Worm (Caenorhabditis elegans) whole organism, L4 larva: ENCODE results near the gene galt-1.

Experiments
- T26A8.4 ChIP-seq: fragments of 200-800 bp; sonication (Bioruptor generic); IDR thresholded peaks from 2 replicates; pipeline ENCODE4 v1.3.6; 2022; ENCODE audit warnings: missing genetic modification characterization, missing compliant biosample characterization
- Y105C5A.15 ChIP-seq: fragments of 200-800 bp; sonication (Bioruptor generic); IDR thresholded peaks from 2 replicates; pipeline ENCODE4 v1.3.6; 2022; ENCODE audit warnings: missing genetic modification characterization, missing compliant biosample characterization
- Y75B8A.6 ChIP-seq: fragments of 200-800 bp; sonication (Bioruptor generic); IDR thresholded peaks from 2 replicates; pipeline ENCODE4 v1.3.6; 2022; ENCODE audit warnings: missing genetic modification reagents, missing genetic modification characterization, missing compliant biosample characterization
- aha-1 ChIP-seq: fragments of 150-350 bp; peaks from one replicate; lab custom pipeline; 2014; ENCODE audit warnings: missing biosample characterization, missing genetic modification characterization
- ama-1 ChIP-seq: fragments of 150-350 bp; optimal IDR thresholded peaks from 2 replicates; lab custom pipeline; 2014; ENCODE audit warnings: inconsistent platforms, mixed read lengths
- ceh-20 ChIP-seq: fragments of 200-800 bp; sonication (Bioruptor generic); IDR thresholded peaks from 2 replicates; pipeline ENCODE4 v1.3.6; 2022; ENCODE audit warnings: missing genetic modification reagents, missing genetic modification characterization, missing compliant biosample characterization
- daf-16 ChIP-seq, 3 experiments: sonication (generic microtip); optimal IDR thresholded peaks; 2 replicates each; lab custom pipeline; 2016 to 2017; ENCODE audit warnings: missing genetic modification characterization in 3 of 3, missing genetic modification reagents in 3 of 3, mild to moderate bottlenecking in 2 of 3, missing compliant biosample characterization in 2 of 3, missing biosample characterization in 1 of 3, moderate library complexity in 1 of 3
- daf-19 ChIP-seq: fragments of 200-800 bp; sonication (Bioruptor generic); conservative IDR thresholded peaks from 2 replicates; pipeline ENCODE4 v1.3.6; 2022; ENCODE audit warnings: missing genetic modification characterization, missing compliant biosample characterization
- dmd-9 ChIP-seq: fragments of 200-800 bp; sonication (Bioruptor generic); IDR thresholded peaks from 2 replicates; pipeline ENCODE4 v1.3.6; 2022; ENCODE audit warnings: missing genetic modification reagents, missing genetic modification characterization, missing compliant biosample characterization
- duxl-1 ChIP-seq: sonication (generic microtip); optimal IDR thresholded peaks from 2 replicates; lab custom pipeline; 2016; ENCODE audit warnings: mild to moderate bottlenecking, missing genetic modification characterization, moderate library complexity, missing compliant biosample characterization; ENCODE audit not compliant: poor library complexity
- dve-1 ChIP-seq: sonication (generic microtip); optimal IDR thresholded peaks from 2 replicates; lab custom pipeline; 2017; ENCODE audit warnings: antibody characterized with exemption, mild to moderate bottlenecking, missing genetic modification characterization, missing compliant biosample characterization; ENCODE audit not compliant: insufficient read depth
- fkh-10 ChIP-seq: fragments of 150-350 bp; optimal IDR thresholded peaks from 2 replicates; lab custom pipeline; 2014; ENCODE audit warnings: missing biosample characterization, missing genetic modification reagents, missing genetic modification characterization
- fos-1 ChIP-seq: fragments of 150-350 bp; optimal IDR thresholded peaks from 2 replicates; lab custom pipeline; 2014; ENCODE audit warnings: missing biosample characterization, missing genetic modification characterization
- hlh-11 ChIP-seq: fragments of 200-800 bp; sonication (Bioruptor generic); optimal IDR thresholded peaks from 2 replicates; lab custom pipeline; 2018; ENCODE audit warnings: mild to moderate bottlenecking, missing genetic modification characterization, missing compliant biosample characterization
- hlh-30 ChIP-seq: sonication (generic microtip); optimal IDR thresholded peaks from 2 replicates; lab custom pipeline; 2017; ENCODE audit warnings: antibody characterized with exemption, mild to moderate bottlenecking, missing genetic modification characterization, missing compliant biosample characterization; ENCODE audit not compliant: insufficient read depth
- jun-1 ChIP-seq: fragments of 150-350 bp; optimal IDR thresholded peaks from 2 replicates; lab custom pipeline; 2014; ENCODE audit warnings: missing biosample characterization, missing genetic modification reagents, missing genetic modification characterization
- lsy-2 ChIP-seq, 2 experiments: fragments of 150-350 bp in 1 of 2; sonication (generic microtip) in 1 of 2; optimal IDR thresholded peaks; 2 replicates each; lab custom pipeline; 2014 to 2017; ENCODE audit warnings: missing biosample characterization in 2 of 2, missing genetic modification characterization in 2 of 2
- mep-1 ChIP-seq: fragments of 150-350 bp; sonication (generic microtip); optimal IDR thresholded peaks from 3 replicates; lab custom pipeline; 2014; ENCODE audit warnings: missing biosample characterization, missing genetic modification characterization
- mxl-3 ChIP-seq: fragments of 200-800 bp; sonication (Bioruptor generic); optimal IDR thresholded peaks from 2 replicates; lab custom pipeline; 2018; ENCODE audit warnings: mild to moderate bottlenecking, missing genetic modification characterization, missing compliant biosample characterization
- nhr-10 ChIP-seq: fragments of 150-350 bp; optimal IDR thresholded peaks from 2 replicates; lab custom pipeline; 2014; ENCODE audit warnings: missing biosample characterization, missing genetic modification characterization
- nhr-11 ChIP-seq: fragments of 150-350 bp; optimal IDR thresholded peaks from 2 replicates; lab custom pipeline; 2014; ENCODE audit warnings: missing biosample characterization, missing genetic modification characterization
- nhr-48 ChIP-seq: sonication (generic microtip); optimal IDR thresholded peaks from 2 replicates; lab custom pipeline; 2016; ENCODE audit warnings: mild to moderate bottlenecking, missing genetic modification characterization, missing compliant biosample characterization
- nhr-6 ChIP-seq: fragments of 150-350 bp; optimal IDR thresholded peaks from 2 replicates; lab custom pipeline; 2014; ENCODE audit warnings: missing biosample characterization, missing genetic modification characterization
- php-3 ChIP-seq: fragments of 200-800 bp; sonication (Bioruptor generic); IDR thresholded peaks from 2 replicates; pipeline ENCODE4 v1.3.6; 2022; ENCODE audit warnings: missing genetic modification reagents, missing genetic modification characterization, missing compliant biosample characterization
- snpc-1.2 ChIP-seq: fragments of 200-800 bp; sonication (Bioruptor generic); IDR thresholded peaks from 2 replicates; pipeline ENCODE4 v1.3.6; 2022; ENCODE audit warnings: missing genetic modification reagents, missing genetic modification characterization, missing compliant biosample characterization
- spr-1 ChIP-seq: sonication (generic microtip); optimal IDR thresholded peaks from 2 replicates; lab custom pipeline; 2016; ENCODE audit warnings: mild to moderate bottlenecking, missing genetic modification characterization, missing compliant biosample characterization
- unc-130 ChIP-seq: sonication (generic microtip); optimal IDR thresholded peaks from 2 replicates; lab custom pipeline; 2016; ENCODE audit warnings: missing genetic modification reagents, missing genetic modification characterization, missing compliant biosample characterization
- unc-62 ChIP-seq, 3 experiments: fragments of 150-350 bp in 1 of 3; sonication (generic microtip); optimal IDR thresholded peaks in 2 of 3; peaks in 1 of 3; 1 replicate in 1 of 3; 2 replicates in 2 of 3; lab custom pipeline; 2014 to 2017; ENCODE audit warnings: missing biosample characterization in 3 of 3, missing genetic modification characterization in 3 of 3, missing genetic modification reagents in 3 of 3, missing genotype in 1 of 3
- zfp-2 ChIP-seq: sonication (generic microtip); optimal IDR thresholded peaks from 2 replicates; lab custom pipeline; 2016; ENCODE audit warnings: mild to moderate bottlenecking, missing genetic modification characterization, missing compliant biosample characterization
- zfp-3 ChIP-seq: fragments of 200-800 bp; sonication (Bioruptor generic); conservative IDR thresholded peaks from 2 replicates; pipeline ENCODE4 v1.3.6; 2022; ENCODE audit warnings: missing genetic modification reagents, missing genetic modification characterization, missing compliant biosample characterization
- zip-11 ChIP-seq: fragments of 200-800 bp; sonication (Bioruptor generic); IDR thresholded peaks from 2 replicates; pipeline ENCODE4 v1.3.6; 2022; ENCODE audit warnings: missing genetic modification characterization, missing compliant biosample characterization

galt-1 gene

DNA sequence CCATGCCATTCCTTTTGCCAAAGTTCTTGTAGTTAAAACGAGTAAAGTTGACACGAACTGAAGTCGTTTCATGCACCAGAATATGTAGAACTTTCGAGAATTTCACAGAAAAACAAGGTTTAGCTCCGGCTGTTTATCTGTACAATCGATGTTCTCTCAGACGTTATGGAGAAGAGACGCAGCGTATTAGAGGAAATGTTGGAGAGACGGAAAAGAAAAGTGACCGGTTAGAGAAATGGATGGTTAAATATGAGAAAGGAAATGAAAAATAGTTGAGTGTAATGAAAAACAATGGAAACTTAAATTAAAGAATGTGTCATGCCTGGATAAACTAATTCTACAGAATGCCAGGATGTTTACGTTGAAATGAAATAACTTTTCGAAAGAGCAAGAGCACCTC is 33.0 kb downstream of the galt-1 start, which contains the start of gene pcm-1 (continued):
- TF ChIP-seq spr-1 (no peak), nhr-11 (no peak), ceh-20 (GFP tag; lab: Robert Waterston, UW) (no peak)
- TF ChIP-seq, all 104 proteins: peak for 8

DNA sequence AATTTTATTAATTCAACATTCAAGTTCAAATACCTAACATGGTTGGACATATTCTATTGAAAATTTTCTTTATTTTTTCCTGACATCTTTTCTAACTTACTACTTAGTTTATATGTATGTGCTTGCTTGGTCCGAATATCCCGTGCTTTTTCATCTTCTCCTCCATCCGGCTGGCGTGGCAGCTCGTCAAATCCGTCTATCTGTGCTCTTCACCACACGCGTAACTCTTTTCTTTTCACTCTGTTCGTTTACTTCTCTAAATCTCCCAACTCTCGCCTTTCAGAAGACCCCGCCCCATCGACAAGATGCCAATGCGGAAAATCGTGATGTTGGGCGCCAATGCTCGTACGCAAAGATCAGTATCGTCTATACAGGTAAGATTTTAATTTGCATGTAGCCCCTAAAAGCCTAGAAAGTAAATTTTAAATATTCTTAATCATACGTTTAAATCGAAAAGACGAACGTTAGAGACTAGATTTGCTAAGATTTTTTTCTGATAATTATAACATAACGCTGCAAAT is 34.0 kb downstream of the galt-1 start:
- TF ChIP-seq lsy-2 (tag; optimal IDR thresholded peaks at IDR 0.05; lab: Kevin White, UChicago): peak in 1 of 2 experiments; percentile 7
- TF ChIP-seq hlh-30 (tag; lab: Kevin White, UChicago): peak; percentile 56
- TF ChIP-seq Y75B8A.6 (GFP tag; lab: Robert Waterston, UW): no peak
- peak; percentile 18 for TF ChIP-seq fkh-10
- TF ChIP-seq hlh-11: peak; percentile 28
- TF ChIP-seq unc-130 (GFP tag; lab: Kevin White, UChicago): no peak
- TF ChIP-seq mep-1 (tag; lab: Kevin White, UChicago): peak; percentile 23
- peak in 1 of 2 experiments; percentile 95 for TF ChIP-seq unc-62 (GFP tag; optimal IDR thresholded peaks at IDR 0.05 in 1 of 2; lab: Kevin White, UChicago)
- TF ChIP-seq unc-62 (tag; optimal IDR thresholded peaks at IDR 0.05; lab: Kevin White, UChicago): no peak
- TF ChIP-seq, all 104 proteins: peak for 6

DNA sequence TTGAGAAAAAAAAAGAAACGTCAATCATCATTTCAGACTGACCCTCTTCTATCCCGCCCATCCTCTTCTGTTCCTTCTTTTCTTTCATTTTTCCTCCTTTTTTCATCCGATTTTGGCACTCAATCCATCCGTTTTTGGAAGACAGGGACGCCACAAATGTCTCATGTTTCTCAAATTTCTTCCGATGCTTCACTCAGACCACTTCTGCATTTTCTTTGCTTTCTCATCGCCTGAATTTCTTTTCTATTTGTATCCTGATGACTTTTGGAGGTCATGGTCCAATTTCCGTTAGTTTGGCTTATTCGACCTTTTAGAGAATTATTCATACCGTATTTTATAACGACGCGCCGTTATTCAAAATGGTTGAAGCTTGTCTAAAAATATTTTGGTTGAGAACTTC is 41.9 kb downstream of the galt-1 start:
- TF ChIP-seq duxl-1 (no peak), unc-62 (GFP tag; optimal IDR thresholded peaks at IDR 0.05 in 1 of 2; lab: Kevin White, UChicago) (peak in 1 of 2 experiments; percentile 91), unc-62 (tag; optimal IDR thresholded peaks at IDR 0.05; lab: Kevin White, UChicago) (no peak)

DNA sequence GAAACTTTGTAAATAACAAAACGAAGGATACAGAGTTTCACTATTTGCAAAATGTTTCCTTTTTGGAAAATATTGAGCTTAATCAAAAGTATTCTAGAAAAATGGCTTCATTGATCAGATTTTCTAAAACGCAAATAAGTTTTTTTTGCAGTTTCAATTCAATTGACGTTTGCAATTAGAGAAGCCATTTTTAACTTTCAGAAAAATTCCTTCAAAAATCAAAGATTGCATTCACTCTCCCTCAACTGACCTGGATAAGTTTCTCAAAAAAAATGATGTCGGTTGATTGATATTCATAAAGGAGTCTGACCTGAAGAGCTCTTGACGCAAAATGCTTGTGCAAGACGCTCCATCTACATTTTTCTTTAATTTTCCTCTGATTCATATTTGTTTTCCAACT is 43.0 kb downstream of the galt-1 start:
- no peak for TF ChIP-seq Y105C5A.15
- no peak for TF ChIP-seq snpc-1.2 (GFP tag; lab: Robert Waterston, UW)
- peak in 1 of 2 experiments; percentile 92 for TF ChIP-seq unc-62 (GFP tag; optimal IDR thresholded peaks at IDR 0.05 in 1 of 2; lab: Kevin White, UChicago)
- no peak for TF ChIP-seq unc-62 (tag; optimal IDR thresholded peaks at IDR 0.05; lab: Kevin White, UChicago)
- no peak for TF ChIP-seq T26A8.4 (GFP tag; lab: Robert Waterston, UW)
- no peak for TF ChIP-seq mxl-3
- TF ChIP-seq dve-1: no peak
- TF ChIP-seq zfp-2 (tag; lab: Kevin White, UChicago): no peak

DNA sequence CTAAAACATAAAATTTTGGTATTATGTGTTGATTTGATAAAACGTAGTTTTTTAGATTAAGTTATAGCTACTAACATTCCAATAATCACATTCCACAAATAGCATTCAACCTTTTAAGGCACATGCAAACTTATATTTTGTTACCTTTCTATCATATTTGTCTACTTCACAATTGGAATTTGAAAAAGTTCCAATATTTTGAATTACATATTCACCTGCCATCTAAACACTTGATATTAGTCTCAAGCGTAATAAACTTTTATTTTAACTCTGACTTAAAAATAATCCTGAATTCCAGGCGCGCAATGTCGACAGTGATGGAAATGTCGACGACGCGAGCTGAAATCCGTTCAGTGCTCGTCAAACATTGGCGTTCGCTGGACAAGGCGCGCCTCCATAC is 45.0 kb downstream of the galt-1 start, which contains the start of gene acy-2:
acy-2 (plus strand) TSS at position 301 of the 400 bp plus-strand sequence.
- no peak for TF ChIP-seq zip-11 (GFP tag; lab: Robert Waterston, UW)
- no peak for TF ChIP-seq daf-19 (GFP tag; lab: Robert Waterston, UW)
- TF ChIP-seq ama-1 (lab: Kevin White, UChicago): no peak
- no peak for TF ChIP-seq unc-130 (GFP tag; lab: Kevin White, UChicago)
- TF ChIP-seq jun-1 (tag; lab: Kevin White, UChicago): no peak
- TF ChIP-seq dve-1: no peak
- no peak for TF ChIP-seq nhr-48 (tag; lab: Kevin White, UChicago)
- no peak for TF ChIP-seq fos-1 (tag; lab: Kevin White, UChicago)
- no peak for TF ChIP-seq daf-16 (GFP tag; optimal IDR thresholded peaks at IDR 0.05; lab: Kevin White, UChicago)
- TF ChIP-seq daf-16 (tag; optimal IDR thresholded peaks at IDR 0.05; lab: Kevin White, UChicago): no peak
- TF ChIP-seq php-3 (GFP tag; lab: Robert Waterston, UW): no peak
- no peak for TF ChIP-seq dmd-9 (GFP tag; lab: Robert Waterston, UW)
- TF ChIP-seq nhr-10 (tag; lab: Kevin White, UChicago): no peak
- TF ChIP-seq nhr-6 (tag; lab: Kevin White, UChicago): no peak

DNA sequence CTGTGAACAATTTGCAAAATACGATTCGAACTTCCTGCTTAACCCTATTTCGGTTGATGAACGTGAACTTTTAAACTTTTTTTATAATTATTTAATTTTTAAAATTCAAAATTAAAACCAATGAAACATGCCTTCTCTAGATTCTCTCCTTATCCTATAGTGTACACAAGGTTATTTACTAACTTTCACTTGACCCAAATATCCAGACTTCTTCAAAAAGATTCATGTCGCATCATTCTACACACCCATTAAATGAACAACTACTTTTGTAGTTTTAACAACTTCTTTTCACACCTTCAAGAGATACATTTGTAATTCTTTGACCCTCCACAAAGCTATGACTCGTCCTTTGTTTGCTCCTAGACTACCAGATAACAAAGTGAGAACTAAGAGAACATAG is 52.0 kb downstream of the galt-1 start:
- TF ChIP-seq unc-130 (GFP tag; lab: Kevin White, UChicago): no peak
- peak; percentile 34 for TF ChIP-seq aha-1 (tag; lab: Kevin White, UChicago)
- TF ChIP-seq zfp-3 (GFP tag; lab: Robert Waterston, UW): no peak
